Worm (Caenorhabditis elegans) whole organism, L3 larva: ENCODE results near the gene srj-52.

Experiments
- R02D3.7 ChIP-seq: fragments of 150-350 bp; optimal IDR thresholded peaks from 2 replicates; lab custom pipeline; 2014; ENCODE audit warnings: missing biosample characterization, missing genetic modification characterization
- ZK546.5 ChIP-seq: sonication (generic microtip); optimal IDR thresholded peaks from 2 replicates; lab custom pipeline; 2017; ENCODE audit warnings: missing biosample characterization, missing genetic modification characterization
- aly-2 ChIP-seq: fragments of 150-350 bp; optimal IDR thresholded peaks from 2 replicates; lab custom pipeline; 2014; ENCODE audit warnings: missing biosample characterization, missing genetic modification characterization
- ceh-82 ChIP-seq: fragments of 150-350 bp; optimal IDR thresholded peaks from 2 replicates; lab custom pipeline; 2014; ENCODE audit warnings: missing biosample characterization, missing genetic modification characterization
- egl-27 ChIP-seq: sonication (generic microtip); optimal IDR thresholded peaks from 4 replicates; lab custom pipeline; 2017; ENCODE audit warnings: missing biosample characterization, missing genetic modification reagents, missing genetic modification characterization
- elt-1 ChIP-seq: fragments of 150-350 bp; optimal IDR thresholded peaks from 2 replicates; lab custom pipeline; 2014; ENCODE audit warnings: missing biosample characterization, missing genetic modification characterization
- elt-2 ChIP-seq: sonication (generic microtip); optimal IDR thresholded peaks from 2 replicates; lab custom pipeline; 2016; ENCODE audit warnings: missing genetic modification reagents, mild to moderate bottlenecking, missing genetic modification characterization, missing compliant biosample characterization
- nhr-11 ChIP-seq: fragments of 150-350 bp; optimal IDR thresholded peaks from 2 replicates; lab custom pipeline; 2014; ENCODE audit warnings: missing biosample characterization, missing genetic modification characterization
- nhr-25 ChIP-seq: sonication (generic microtip); optimal IDR thresholded peaks from 2 replicates; lab custom pipeline; 2017; ENCODE audit warnings: missing biosample characterization, missing genetic modification characterization
- nhr-28 ChIP-seq: fragments of 150-350 bp; optimal IDR thresholded peaks from 2 replicates; lab custom pipeline; 2014; ENCODE audit warnings: missing biosample characterization, missing genetic modification characterization
- sea-2 ChIP-seq: fragments of 150-350 bp; sonication (generic microtip); optimal IDR thresholded peaks from 4 replicates; lab custom pipeline; 2014; ENCODE audit warnings: missing biosample characterization, missing genetic modification reagents, missing genetic modification characterization
- unc-62 ChIP-seq: fragments of 150-350 bp; sonication (generic microtip); optimal IDR thresholded peaks from 4 replicates; lab custom pipeline; 2014; ENCODE audit warnings: missing biosample characterization, missing genetic modification reagents, missing genetic modification characterization

DNA sequence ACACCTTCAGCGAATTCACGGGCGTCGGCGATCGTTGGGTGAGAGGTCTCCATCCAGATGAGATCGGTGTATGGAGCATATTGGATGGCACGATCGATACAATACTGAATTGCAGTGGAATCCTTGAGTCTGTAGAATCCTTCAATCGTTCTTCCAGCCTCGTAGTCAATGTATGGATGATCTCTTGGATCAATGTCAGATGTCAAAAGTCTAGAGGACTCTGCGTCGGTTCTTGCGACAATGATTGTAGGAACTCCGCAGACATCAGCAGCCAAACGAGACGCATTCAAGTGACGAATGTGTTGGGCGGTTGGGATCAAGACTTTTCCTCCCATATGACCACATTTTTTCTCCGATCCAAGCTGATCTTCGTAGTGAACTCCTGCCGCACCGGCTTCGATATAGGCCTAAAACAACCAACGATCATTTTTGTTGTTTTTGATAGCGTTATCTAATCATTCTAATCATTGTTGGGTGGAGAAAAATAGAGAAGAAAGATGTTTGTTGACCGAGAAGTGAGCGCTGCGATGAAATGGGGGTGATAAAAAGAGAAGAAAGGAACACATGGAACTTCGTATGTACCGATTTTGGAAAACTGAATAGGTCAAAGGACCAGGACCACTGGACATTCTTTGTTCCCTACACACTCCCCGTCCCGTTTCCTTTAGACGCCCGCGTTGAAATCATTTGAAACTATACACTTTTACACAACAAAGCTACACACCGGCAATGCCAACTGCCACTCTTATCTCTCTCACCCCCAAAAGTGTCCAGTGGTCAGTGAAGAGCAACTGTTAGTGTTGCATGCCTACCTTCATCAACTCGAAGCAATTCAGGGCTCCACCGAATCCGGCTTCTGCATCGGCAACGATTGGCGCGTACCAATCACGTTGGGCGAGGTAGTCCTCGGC, 31.0 kb upstream of the srj-52 start:
- no peak for TF ChIP-seq unc-62
- TF ChIP-seq elt-2: peak; percentile 13
- no peak for TF ChIP-seq nhr-11
- no peak for TF ChIP-seq egl-27
- TF ChIP-seq nhr-28 (tag; lab: Kevin White, UChicago): no peak
- no peak for TF ChIP-seq sea-2 (GFP tag; lab: Kevin White, UChicago)
- TF ChIP-seq ceh-82 (tag; lab: Kevin White, UChicago): no peak
- peak; percentile 25 for TF ChIP-seq nhr-25 (tag; lab: Kevin White, UChicago)
- TF ChIP-seq aly-2: no peak
- no peak for TF ChIP-seq R02D3.7 (tag; lab: Kevin White, UChicago)
- TF ChIP-seq elt-1: no peak
- TF ChIP-seq ZK546.5 (tag; lab: Kevin White, UChicago): no peak
